Worm (Caenorhabditis elegans) whole organism, L3 larva: ENCODE measurements around the gene F01D5.10.

Source experiments
- R02D3.7 ChIP-seq: fragments of 150-350 bp; optimal IDR thresholded peaks from 2 replicates; lab custom pipeline; 2014; ENCODE audit warnings: missing biosample characterization, missing genetic modification characterization
- ZK546.5 ChIP-seq: sonication (generic microtip); optimal IDR thresholded peaks from 2 replicates; lab custom pipeline; 2017; ENCODE audit warnings: missing biosample characterization, missing genetic modification characterization
- aly-2 ChIP-seq: fragments of 150-350 bp; optimal IDR thresholded peaks from 2 replicates; lab custom pipeline; 2014; ENCODE audit warnings: missing biosample characterization, missing genetic modification characterization
- ama-1 ChIP-seq: fragments of 150-350 bp; optimal IDR thresholded peaks from 2 replicates; lab custom pipeline; 2018
- ceh-16 ChIP-seq: sonication (generic microtip); optimal IDR thresholded peaks from 2 replicates; lab custom pipeline; 2017; ENCODE audit warnings: missing biosample characterization, missing genetic modification characterization
- ceh-28 ChIP-seq: fragments of 150-350 bp; optimal IDR thresholded peaks from 2 replicates; lab custom pipeline; 2014; ENCODE audit warnings: missing biosample characterization, missing genetic modification reagents, missing genetic modification characterization
- ceh-82 ChIP-seq: fragments of 150-350 bp; optimal IDR thresholded peaks from 2 replicates; lab custom pipeline; 2014; ENCODE audit warnings: missing biosample characterization, missing genetic modification characterization
- ceh-9 ChIP-seq: sonication (generic microtip); optimal IDR thresholded peaks from 2 replicates; lab custom pipeline; 2018; ENCODE audit warnings: missing biosample characterization, missing genetic modification characterization
- daf-12 ChIP-seq: fragments of 150-350 bp; optimal IDR thresholded peaks from 2 replicates; lab custom pipeline; 2014; ENCODE audit warnings: missing biosample characterization, missing genetic modification reagents, missing genetic modification characterization
- egl-27 ChIP-seq: sonication (generic microtip); optimal IDR thresholded peaks from 4 replicates; lab custom pipeline; 2017; ENCODE audit warnings: missing biosample characterization, missing genetic modification reagents, missing genetic modification characterization
- egl-5 ChIP-seq: fragments of 150-350 bp; optimal IDR thresholded peaks from 2 replicates; lab custom pipeline; 2017; ENCODE audit warnings: missing biosample characterization, missing genetic modification reagents, missing genetic modification characterization, inconsistent platforms
- elt-1 ChIP-seq: fragments of 150-350 bp; optimal IDR thresholded peaks from 2 replicates; lab custom pipeline; 2014; ENCODE audit warnings: missing biosample characterization, missing genetic modification characterization
- elt-2 ChIP-seq: sonication (generic microtip); optimal IDR thresholded peaks from 2 replicates; lab custom pipeline; 2016; ENCODE audit warnings: missing genetic modification reagents, mild to moderate bottlenecking, missing genetic modification characterization, missing compliant biosample characterization
- elt-3 ChIP-seq, 3 experiments: fragments of 150-350 bp in 1 of 3; sonication (generic microtip) in 2 of 3; optimal IDR thresholded peaks; 2 replicates in 2 of 3; 4 replicates in 1 of 3; lab custom pipeline; 2014 to 2017; ENCODE audit warnings: missing biosample characterization in 3 of 3, missing genetic modification characterization in 3 of 3
- eor-1 ChIP-seq, 2 experiments: fragments of 150-350 bp; optimal IDR thresholded peaks; 2 replicates each; lab custom pipeline; 2014 to 2018; ENCODE audit warnings: missing biosample characterization in 2 of 2, missing genetic modification characterization in 2 of 2
- fkh-10 ChIP-seq: sonication (generic microtip); optimal IDR thresholded peaks from 2 replicates; lab custom pipeline; 2017; ENCODE audit warnings: missing biosample characterization, missing genetic modification reagents, missing genetic modification characterization
- fkh-2 ChIP-seq: fragments of 150-350 bp; optimal IDR thresholded peaks from 2 replicates; lab custom pipeline; 2014; ENCODE audit warnings: missing biosample characterization, missing genetic modification reagents, missing genetic modification characterization
- fos-1 ChIP-seq: fragments of 150-350 bp; optimal IDR thresholded peaks from 2 replicates; lab custom pipeline; 2014; ENCODE audit warnings: missing biosample characterization, missing genetic modification characterization
- hmg-11 ChIP-seq: sonication (generic microtip); optimal IDR thresholded peaks from 2 replicates; lab custom pipeline; 2016; ENCODE audit warnings: missing genetic modification characterization, missing compliant biosample characterization
- jun-1 ChIP-seq: fragments of 150-350 bp; optimal IDR thresholded peaks from 2 replicates; lab custom pipeline; 2014; ENCODE audit warnings: missing biosample characterization, missing genetic modification reagents, missing genetic modification characterization
- lin-15B ChIP-seq: fragments of 150-350 bp; optimal IDR thresholded peaks from 2 replicates; lab custom pipeline; 2014; ENCODE audit warnings: missing biosample characterization, missing genetic modification characterization
- lin-39 ChIP-seq: fragments of 150-350 bp; optimal IDR thresholded peaks from 2 replicates; lab custom pipeline; 2018; ENCODE audit warnings: missing biosample characterization, missing genetic modification reagents, missing genetic modification characterization
- mdl-1 ChIP-seq: fragments of 150-350 bp; optimal IDR thresholded peaks from 2 replicates; lab custom pipeline; 2014; ENCODE audit warnings: missing biosample characterization, missing genetic modification characterization
- mml-1 ChIP-seq: fragments of 150-350 bp; sonication (generic microtip); optimal IDR thresholded peaks from 3 replicates; lab custom pipeline; 2014; ENCODE audit warnings: missing biosample characterization, missing genetic modification characterization
- nfya-1 ChIP-seq: sonication (generic microtip); optimal IDR thresholded peaks from 2 replicates; lab custom pipeline; 2017; ENCODE audit warnings: missing genetic modification characterization, mild to moderate bottlenecking, missing compliant biosample characterization, antibody characterized with exemption, moderate library complexity; ENCODE audit not compliant: insufficient read depth
- nhr-12 ChIP-seq: fragments of 150-350 bp; optimal IDR thresholded peaks from 2 replicates; lab custom pipeline; 2014; ENCODE audit warnings: missing biosample characterization, missing genetic modification characterization
- nhr-23 ChIP-seq: fragments of 150-350 bp; optimal IDR thresholded peaks from 2 replicates; lab custom pipeline; 2014; ENCODE audit warnings: missing biosample characterization, missing genetic modification reagents, missing genetic modification characterization
- nhr-237 ChIP-seq: fragments of 150-350 bp; optimal IDR thresholded peaks from 2 replicates; lab custom pipeline; 2014; ENCODE audit warnings: missing biosample characterization, missing genetic modification characterization
- nhr-28 ChIP-seq: fragments of 150-350 bp; optimal IDR thresholded peaks from 2 replicates; lab custom pipeline; 2014; ENCODE audit warnings: missing biosample characterization, missing genetic modification characterization
- nhr-43 ChIP-seq: sonication (generic microtip); optimal IDR thresholded peaks from 2 replicates; lab custom pipeline; 2016; ENCODE audit warnings: mild to moderate bottlenecking, missing genetic modification characterization, missing compliant biosample characterization; ENCODE audit not compliant: poor library complexity, severe bottlenecking
- nhr-67 ChIP-seq: fragments of 150-350 bp; optimal IDR thresholded peaks from 2 replicates; lab custom pipeline; 2014; ENCODE audit warnings: missing biosample characterization, missing genetic modification characterization
- nhr-76 ChIP-seq: fragments of 150-350 bp; sonication (generic microtip); optimal IDR thresholded peaks from 5 replicates; lab custom pipeline; 2014; ENCODE audit warnings: missing biosample characterization, missing genetic modification characterization
- nhr-77 ChIP-seq: fragments of 150-350 bp; optimal IDR thresholded peaks from 2 replicates; lab custom pipeline; 2014; ENCODE audit warnings: missing biosample characterization, missing genetic modification characterization
- pha-4 ChIP-seq: fragments of 150-350 bp; optimal IDR thresholded peaks from 2 replicates; lab custom pipeline; 2014; ENCODE audit warnings: missing biosample characterization, missing genetic modification reagents, missing genetic modification characterization
- pqm-1 ChIP-seq: fragments of 150-350 bp; optimal IDR thresholded peaks from 2 replicates; lab custom pipeline; 2017; ENCODE audit warnings: missing biosample characterization, missing genetic modification characterization, inconsistent platforms
- sea-2 ChIP-seq: fragments of 150-350 bp; sonication (generic microtip); optimal IDR thresholded peaks from 4 replicates; lab custom pipeline; 2014; ENCODE audit warnings: missing biosample characterization, missing genetic modification reagents, missing genetic modification characterization
- skn-1 ChIP-seq: fragments of 150-350 bp; optimal IDR thresholded peaks from 2 replicates; lab custom pipeline; 2014; ENCODE audit warnings: missing biosample characterization, missing genetic modification characterization
- snpc-4 ChIP-seq: fragments of 150-350 bp; optimal IDR thresholded peaks from 2 replicates; lab custom pipeline; 2014; ENCODE audit warnings: missing biosample characterization, missing genetic modification characterization
- tbx-2 ChIP-seq: sonication (generic microtip); optimal IDR thresholded peaks from 2 replicates; lab custom pipeline; 2016; ENCODE audit warnings: mild to moderate bottlenecking, missing genetic modification characterization, missing compliant biosample characterization
- unc-39 ChIP-seq: sonication (generic microtip); optimal IDR thresholded peaks from 4 replicates; lab custom pipeline; 2017; ENCODE audit warnings: missing biosample characterization, missing genetic modification characterization
- unc-62 ChIP-seq: fragments of 150-350 bp; sonication (generic microtip); optimal IDR thresholded peaks from 4 replicates; lab custom pipeline; 2014; ENCODE audit warnings: missing biosample characterization, missing genetic modification reagents, missing genetic modification characterization
- zag-1 ChIP-seq: fragments of 150-350 bp; optimal IDR thresholded peaks from 2 replicates; lab custom pipeline; 2014; ENCODE audit warnings: missing biosample characterization, missing genetic modification characterization
- ztf-11 ChIP-seq: fragments of 150-350 bp; optimal IDR thresholded peaks from 2 replicates; lab custom pipeline; 2014; ENCODE audit warnings: missing biosample characterization, missing genetic modification characterization
- ztf-4 ChIP-seq: fragments of 150-350 bp; optimal IDR thresholded peaks from 2 replicates; lab custom pipeline; 2014; ENCODE audit warnings: missing biosample characterization, missing genetic modification characterization

The F01D5.10 gene

ce11 chrII:13981097-13981496 is 40.0 kb downstream of the F01D5.10 start, which contains the start of gene Y39G8B.9:
Gene Y39G8B.9 (plus strand): TSS chrII:13981365.
- peak; percentile 5 for TF ChIP-seq pqm-1 (tag; lab: Kevin White, UChicago)
- no peak for TF ChIP-seq lin-39
- peak; percentile 61 for TF ChIP-seq elt-2 (tag; lab: Kevin White, UChicago)
- peak; percentile 0 for TF ChIP-seq pha-4 (tag; lab: Kevin White, UChicago)

- TF ChIP-seq nhr-23 (no peak), pqm-1 (tag; lab: Kevin White, UChicago) (peak; percentile 73), elt-2 (tag; lab: Kevin White, UChicago) (peak; percentile 92), ceh-28 (tag; lab: Kevin White, UChicago) (no peak), pha-4 (tag; lab: Kevin White, UChicago) (peak; percentile 47), jun-1 (tag; lab: Kevin White, UChicago) (peak; percentile 85)
Observed at ce11 chrII:13979833-13980513, 41.2 kb downstream of the F01D5.10 start, which contains the start of gene sre-48. Gene sre-48 (minus strand): TSS chrII:13979883.

ce11 chrII:13977701-13978100 is 43.4 kb downstream of the F01D5.10 start:
- TF ChIP-seq nhr-237 (tag; lab: Kevin White, UChicago) (no peak), ZK546.5 (tag; lab: Kevin White, UChicago) (no peak), ztf-4 (tag; lab: Kevin White, UChicago) (no peak), R02D3.7 (no peak), nhr-28 (tag; lab: Kevin White, UChicago) (no peak), nfya-1 (tag; lab: Kevin White, UChicago) (no peak), skn-1 (tag; lab: Kevin White, UChicago) (no peak), nhr-43 (tag; lab: Kevin White, UChicago) (no peak), jun-1 (tag; lab: Kevin White, UChicago) (no peak), daf-12 (tag; lab: Kevin White, UChicago) (no peak), snpc-4 (tag; lab: Kevin White, UChicago) (no peak), lin-39 (no peak), fos-1 (tag; lab: Kevin White, UChicago) (no peak), egl-5 (tag; lab: Kevin White, UChicago) (no peak)

- TF ChIP-seq aly-2 (tag; lab: Kevin White, UChicago) (no peak), skn-1 (tag; lab: Kevin White, UChicago) (peak; percentile 11), fkh-10 (GFP tag; lab: Kevin White, UChicago) (no peak), ama-1 (lab: Kevin White, UChicago) (peak; percentile 49), egl-5 (tag; lab: Kevin White, UChicago) (peak; percentile 66), lin-39 (peak; percentile 88), ceh-16 (tag; lab: Kevin White, UChicago) (no peak), elt-1 (tag; lab: Kevin White, UChicago) (no peak), daf-12 (tag; lab: Kevin White, UChicago) (no peak), nhr-23 (peak; percentile 86), nhr-77 (tag; lab: Kevin White, UChicago) (no peak), unc-39 (tag; lab: Kevin White, UChicago) (no peak), lin-15B (tag; lab: Kevin White, UChicago) (peak; percentile 98), ztf-11 (tag; lab: Kevin White, UChicago) (no peak), hmg-11 (tag; lab: Kevin White, UChicago) (peak; percentile 81), jun-1 (tag; lab: Kevin White, UChicago) (peak; percentile 56), mml-1 (tag; lab: Kevin White, UChicago) (no peak), pqm-1 (tag; lab: Kevin White, UChicago) (peak; percentile 60), unc-62 (no peak), elt-3 (tag; optimal IDR thresholded peaks at IDR 0.05; lab: Kevin White, UChicago) (peak in 1 of 3 experiments; percentile 40), tbx-2 (tag; lab: Kevin White, UChicago) (no peak), ceh-9 (tag; lab: Kevin White, UChicago) (no peak), nhr-76 (tag; lab: Kevin White, UChicago) (no peak), egl-27 (no peak), nfya-1 (tag; lab: Kevin White, UChicago) (peak; percentile 88), ceh-82 (no peak), eor-1 (tag; optimal IDR thresholded peaks at IDR 0.05; lab: Kevin White, UChicago) (no peak), fos-1 (tag; lab: Kevin White, UChicago) (peak; percentile 16), nhr-12 (no peak), zag-1 (tag; lab: Kevin White, UChicago) (peak; percentile 15), mdl-1 (tag; lab: Kevin White, UChicago) (no peak), sea-2 (GFP tag; lab: Kevin White, UChicago) (no peak), fkh-2 (tag; lab: Kevin White, UChicago) (no peak), nhr-67 (tag; lab: Kevin White, UChicago) (no peak), nhr-237 (tag; lab: Kevin White, UChicago) (no peak), ceh-28 (tag; lab: Kevin White, UChicago) (peak; percentile 7), ztf-4 (tag; lab: Kevin White, UChicago) (no peak)
Observed at ce11 chrII:13976161-13976560, 45.0 kb downstream of the F01D5.10 start, which contains the start of gene Y39G8B.2. Gene Y39G8B.2 (minus strand): TSS chrII:13976221.
